Fruit fly (Drosophila melanogaster) whole organism, adult: ENCODE data around the gene CAHbeta.

Source experiments
- CG14711 ChIP-seq: fragments of 200-800 bp; sonication (Bioruptor generic); optimal IDR thresholded peaks from 2 replicates; lab custom pipeline; 2018; ENCODE audit warnings: missing biosample characterization, mild to moderate bottlenecking, missing genetic modification characterization, moderate library complexity
- CG1620 ChIP-seq: fragments of 200-800 bp; sonication (Bioruptor generic); optimal IDR thresholded peaks from 2 replicates; lab custom pipeline; 2016; ENCODE audit warnings: missing biosample characterization, missing genetic modification characterization
- CG7045 ChIP-seq: fragments of 200-800 bp; sonication (Bioruptor generic); optimal IDR thresholded peaks from 2 replicates; lab custom pipeline; 2017; ENCODE audit warnings: missing biosample characterization, mild to moderate bottlenecking, missing genetic modification characterization
- Clk ChIP-seq: fragments of 200-800 bp; sonication (Bioruptor generic); optimal IDR thresholded peaks from 2 replicates; lab custom pipeline; 2017; ENCODE audit warnings: missing biosample characterization, missing genetic modification characterization
- Crg-1 ChIP-seq: fragments of 200-800 bp; sonication (Bioruptor generic); optimal IDR thresholded peaks from 2 replicates; lab custom pipeline; 2016; ENCODE audit warnings: missing biosample characterization, missing genetic modification characterization
- Hr96 ChIP-seq: fragments of 200-800 bp; sonication (Bioruptor generic); optimal IDR thresholded peaks from 2 replicates; lab custom pipeline; 2016; ENCODE audit warnings: missing biosample characterization, missing genetic modification characterization
- Mnt ChIP-seq: fragments of 200-800 bp; sonication (Bioruptor generic); optimal IDR thresholded peaks from 2 replicates; lab custom pipeline; 2016; ENCODE audit warnings: missing biosample characterization, mild to moderate bottlenecking, missing genetic modification characterization
- bab1 ChIP-seq: fragments of 200-800 bp; sonication (Bioruptor generic); optimal IDR thresholded peaks from 3 replicates; lab custom pipeline; 2019; ENCODE audit warnings: missing biosample characterization, mild to moderate bottlenecking, missing genetic modification characterization, moderate library complexity
- cic ChIP-seq: fragments of 200-800 bp; sonication (Bioruptor generic); optimal IDR thresholded peaks from 2 replicates; lab custom pipeline; 2017; ENCODE audit warnings: missing biosample characterization, mild to moderate bottlenecking, missing genetic modification characterization, moderate library complexity
- tj ChIP-seq: fragments of 200-800 bp; sonication (Bioruptor generic); optimal IDR thresholded peaks from 3 replicates; lab custom pipeline; 2017; ENCODE audit warnings: missing biosample characterization, mild to moderate bottlenecking, missing genetic modification characterization, moderate library complexity
- toe ChIP-seq: fragments of 200-800 bp; sonication (Bioruptor generic); optimal IDR thresholded peaks from 2 replicates; lab custom pipeline; 2016; ENCODE audit warnings: missing biosample characterization, missing genetic modification characterization

- TF ChIP-seq Hr96 (GFP tag; lab: Kevin White, UChicago) (no peak), toe (GFP tag; lab: Kevin White, UChicago) (no peak), Clk (GFP tag; lab: Kevin White, UChicago) (no peak), CG14711 (tag; lab: Kevin White, UChicago) (no peak), CG1620 (GFP tag; lab: Kevin White, UChicago) (no peak), bab1 (GFP tag; lab: Kevin White, UChicago) (no peak), Crg-1 (GFP tag; lab: Kevin White, UChicago) (no peak), CG7045 (GFP tag; lab: Kevin White, UChicago) (no peak), Mnt (no peak), tj (GFP tag; lab: Kevin White, UChicago) (no peak), cic (GFP tag; lab: Kevin White, UChicago) (no peak)
Measured at dm6 chr3R:9024835-9025510, 44.3 kb downstream of the CAHbeta start.
